Worm (Caenorhabditis elegans) whole organism, late embryonic: ENCODE data around the gene F13C5.2.

Source experiments
- C08G9.2 ChIP-seq: sonication (generic microtip); optimal IDR thresholded peaks from 2 replicates; lab custom pipeline; 2016; ENCODE audit warnings: mild to moderate bottlenecking, missing genetic modification characterization, moderate library complexity, missing compliant biosample characterization
- F13H6.1 ChIP-seq: sonication (generic microtip); optimal IDR thresholded peaks from 2 replicates; lab custom pipeline; 2016; ENCODE audit warnings: missing genetic modification characterization, missing compliant biosample characterization
- K02D7.2 ChIP-seq: sonication (generic microtip); optimal IDR thresholded peaks from 2 replicates; lab custom pipeline; 2017; ENCODE audit warnings: mild to moderate bottlenecking, missing genetic modification characterization, missing compliant biosample characterization
- Y22D7AL.16 ChIP-seq: sonication (generic microtip); optimal IDR thresholded peaks from 2 replicates; lab custom pipeline; 2016; ENCODE audit warnings: missing genetic modification characterization, missing compliant biosample characterization
- ahr-1 ChIP-seq: sonication (generic microtip); optimal IDR thresholded peaks from 2 replicates; lab custom pipeline; 2016; ENCODE audit warnings: missing genetic modification characterization, missing compliant biosample characterization
- ceh-18 ChIP-seq: sonication (generic microtip); optimal IDR thresholded peaks from 2 replicates; lab custom pipeline; 2016; ENCODE audit warnings: missing genetic modification characterization, missing compliant biosample characterization
- ceh-22 ChIP-seq: sonication (generic microtip); optimal IDR thresholded peaks from 2 replicates; lab custom pipeline; 2017; ENCODE audit warnings: missing biosample characterization, missing genetic modification characterization
- ceh-24 ChIP-seq: sonication (generic microtip); optimal IDR thresholded peaks from 2 replicates; lab custom pipeline; 2016; ENCODE audit warnings: mild to moderate bottlenecking, missing genetic modification characterization, missing compliant biosample characterization
- ceh-31 ChIP-seq: sonication (generic microtip); optimal IDR thresholded peaks from 2 replicates; lab custom pipeline; 2016; ENCODE audit warnings: missing genetic modification characterization, missing compliant biosample characterization
- ceh-45 ChIP-seq: fragments of 200-800 bp; sonication (Bioruptor generic); IDR thresholded peaks from 2 replicates; pipeline ENCODE4 v1.3.6; 2022; ENCODE audit warnings: missing genetic modification reagents, missing genetic modification characterization, missing compliant biosample characterization
- ceh-6 ChIP-seq: fragments of 200-800 bp; sonication (Bioruptor generic); optimal IDR thresholded peaks from 2 replicates; lab custom pipeline; 2018; ENCODE audit warnings: mild to moderate bottlenecking, missing genetic modification characterization, missing compliant biosample characterization
- che-1 ChIP-seq: sonication (generic microtip); optimal IDR thresholded peaks from 2 replicates; lab custom pipeline; 2016; ENCODE audit warnings: mild to moderate bottlenecking, missing genetic modification characterization, missing compliant biosample characterization
- dve-1 ChIP-seq: sonication (generic microtip); optimal IDR thresholded peaks from 2 replicates; lab custom pipeline; 2017; ENCODE audit warnings: antibody characterized with exemption, mild to moderate bottlenecking, missing genetic modification characterization, missing compliant biosample characterization
- ets-4 ChIP-seq: sonication (generic microtip); optimal IDR thresholded peaks from 2 replicates; lab custom pipeline; 2016; ENCODE audit warnings: missing genetic modification characterization, missing compliant biosample characterization
- eyg-1 ChIP-seq: sonication (generic microtip); optimal IDR thresholded peaks from 2 replicates; lab custom pipeline; 2016; ENCODE audit warnings: missing genotype, missing genetic modification characterization, missing compliant biosample characterization
- fax-1 ChIP-seq: sonication (generic microtip); optimal IDR thresholded peaks from 2 replicates; lab custom pipeline; 2016; ENCODE audit warnings: missing genotype, missing genetic modification characterization, missing compliant biosample characterization
- fkh-6 ChIP-seq: sonication (generic microtip); optimal IDR thresholded peaks from 2 replicates; lab custom pipeline; 2016; ENCODE audit warnings: missing genetic modification characterization, missing compliant biosample characterization
- gmeb-2 ChIP-seq: sonication (generic microtip); optimal IDR thresholded peaks from 2 replicates; lab custom pipeline; 2016; ENCODE audit warnings: missing genetic modification characterization, inconsistent platforms, missing compliant biosample characterization
- hlh-15 ChIP-seq: sonication (generic microtip); optimal IDR thresholded peaks from 2 replicates; lab custom pipeline; 2016; ENCODE audit warnings: missing genetic modification characterization, missing compliant biosample characterization
- hlh-30 ChIP-seq: sonication (generic microtip); optimal IDR thresholded peaks from 2 replicates; lab custom pipeline; 2017; ENCODE audit warnings: antibody characterized with exemption, missing genetic modification characterization, missing compliant biosample characterization; ENCODE audit not compliant: insufficient read depth
- hlh-6 ChIP-seq: sonication (generic microtip); optimal IDR thresholded peaks from 2 replicates; lab custom pipeline; 2016; ENCODE audit warnings: missing genotype, missing genetic modification characterization, missing compliant biosample characterization
- hlh-8 ChIP-seq: sonication (generic microtip); optimal IDR thresholded peaks from 2 replicates; lab custom pipeline; 2016; ENCODE audit warnings: missing genotype, missing genetic modification characterization, missing compliant biosample characterization
- lim-6 ChIP-seq: sonication (generic microtip); optimal IDR thresholded peaks from 2 replicates; lab custom pipeline; 2016; ENCODE audit warnings: missing genetic modification characterization, missing compliant biosample characterization
- lin-11 ChIP-seq: fragments of 200-800 bp; sonication (Bioruptor generic); optimal IDR thresholded peaks from 2 replicates; lab custom pipeline; 2018; ENCODE audit warnings: mild to moderate bottlenecking, missing genetic modification characterization, missing compliant biosample characterization
- madf-2 ChIP-seq: sonication (generic microtip); optimal IDR thresholded peaks from 2 replicates; lab custom pipeline; 2017; ENCODE audit warnings: missing genetic modification characterization, missing compliant biosample characterization
- mec-3 ChIP-seq: sonication (generic microtip); optimal IDR thresholded peaks from 2 replicates; lab custom pipeline; 2016; ENCODE audit warnings: borderline replicate concordance, missing genetic modification characterization, missing compliant biosample characterization
- nhr-11 ChIP-seq: fragments of 150-350 bp; optimal IDR thresholded peaks from 2 replicates; lab custom pipeline; 2014; ENCODE audit warnings: missing biosample characterization, missing genetic modification characterization
- npax-4 ChIP-seq: sonication (generic microtip); optimal IDR thresholded peaks from 2 replicates; lab custom pipeline; 2016; ENCODE audit warnings: missing genetic modification characterization, missing compliant biosample characterization
- odd-2 ChIP-seq: sonication (generic microtip); optimal IDR thresholded peaks from 2 replicates; lab custom pipeline; 2017; ENCODE audit warnings: antibody characterized with exemption, mild to moderate bottlenecking, missing genetic modification characterization, missing compliant biosample characterization
- pag-3 ChIP-seq: sonication (generic microtip); optimal IDR thresholded peaks from 2 replicates; lab custom pipeline; 2016; ENCODE audit warnings: missing compliant biosample characterization, missing genetic modification characterization, borderline replicate concordance
- pat-9 ChIP-seq: fragments of 200-800 bp; sonication (Bioruptor generic); optimal IDR thresholded peaks from 2 replicates; lab custom pipeline; 2018; ENCODE audit warnings: mild to moderate bottlenecking, missing genetic modification characterization, moderate library complexity, missing compliant biosample characterization
- pax-1 ChIP-seq: fragments of 150-350 bp; optimal IDR thresholded peaks from 2 replicates; lab custom pipeline; 2014; ENCODE audit warnings: missing biosample characterization, missing genetic modification characterization
- pha-2 ChIP-seq: sonication (generic microtip); optimal IDR thresholded peaks from 2 replicates; lab custom pipeline; 2017; ENCODE audit warnings: mild to moderate bottlenecking, missing genetic modification characterization, missing compliant biosample characterization
- ref-2 ChIP-seq: sonication (generic microtip); optimal IDR thresholded peaks from 2 replicates; lab custom pipeline; 2016; ENCODE audit warnings: missing genetic modification characterization, missing compliant biosample characterization
- sdc-2 ChIP-seq: sonication (generic microtip); optimal IDR thresholded peaks from 2 replicates; lab custom pipeline; 2016; ENCODE audit warnings: missing genotype, missing genetic modification characterization, missing compliant biosample characterization
- sox-2 ChIP-seq: fragments of 200-800 bp; sonication (Bioruptor generic); IDR thresholded peaks from 2 replicates; pipeline ENCODE4 v1.3.6; 2022; ENCODE audit warnings: missing genetic modification reagents, missing genetic modification characterization, missing compliant biosample characterization
- sox-4 ChIP-seq: sonication (generic microtip); optimal IDR thresholded peaks from 2 replicates; lab custom pipeline; 2017; ENCODE audit warnings: mild to moderate bottlenecking, missing genetic modification characterization, inconsistent platforms, missing compliant biosample characterization
- syd-9 ChIP-seq: sonication (generic microtip); optimal IDR thresholded peaks from 2 replicates; lab custom pipeline; 2016; ENCODE audit warnings: mild to moderate bottlenecking, missing genetic modification characterization, moderate library complexity, missing compliant biosample characterization
- ttx-3 ChIP-seq: sonication (generic microtip); optimal IDR thresholded peaks from 2 replicates; lab custom pipeline; 2016; ENCODE audit warnings: missing genetic modification reagents, missing genetic modification characterization, missing compliant biosample characterization
- unc-55 ChIP-seq: sonication (generic microtip); optimal IDR thresholded peaks from 2 replicates; lab custom pipeline; 2017; ENCODE audit warnings: missing biosample characterization, missing genetic modification reagents, missing genetic modification characterization
- zip-5 ChIP-seq: sonication (generic microtip); optimal IDR thresholded peaks from 2 replicates; lab custom pipeline; 2016; ENCODE audit warnings: missing genetic modification characterization, missing compliant biosample characterization

Gene F13C5.2

DNA sequence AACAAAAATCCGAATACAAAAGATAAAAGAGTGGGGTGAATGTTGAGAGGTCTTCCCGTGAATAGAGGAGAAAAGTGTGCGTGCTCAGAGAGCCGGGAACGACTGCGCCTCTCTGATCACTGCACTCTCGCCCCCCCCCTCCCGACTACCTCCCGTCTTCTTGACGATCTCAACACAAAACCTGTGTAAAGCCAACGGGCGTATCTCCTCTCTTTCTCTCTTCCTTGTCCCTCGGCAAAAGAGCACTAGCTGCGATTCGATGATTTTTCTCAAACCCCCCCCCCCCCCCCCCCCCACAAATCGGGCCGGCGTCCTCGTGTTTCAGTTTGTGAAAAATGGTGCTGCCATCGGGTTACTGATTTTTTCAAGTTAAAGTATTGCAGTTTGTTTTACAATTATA is 27.9 kb downstream of the F13C5.2 start:
- no peak for TF ChIP-seq ahr-1 (tag; lab: Kevin White, UChicago)
- no peak for TF ChIP-seq sdc-2 (tag; lab: Kevin White, UChicago)
- TF ChIP-seq pat-9 (tag; lab: Kevin White, UChicago) = no peak
- no peak for TF ChIP-seq pag-3 (tag; lab: Kevin White, UChicago)
- TF ChIP-seq lin-11 (tag; lab: Kevin White, UChicago) = no peak
- no peak for TF ChIP-seq ceh-22 (tag; lab: Kevin White, UChicago)
- no peak for TF ChIP-seq sox-4 (tag; lab: Kevin White, UChicago)
- TF ChIP-seq che-1 (tag; lab: Kevin White, UChicago) = no peak
- TF ChIP-seq npax-4 (tag; lab: Kevin White, UChicago) = no peak
- TF ChIP-seq unc-55 (GFP tag; lab: Kevin White, UChicago) = no peak
- TF ChIP-seq ets-4 (tag; lab: Kevin White, UChicago) = no peak
- TF ChIP-seq Y22D7AL.16 (tag; lab: Kevin White, UChicago) = no peak
- no peak for TF ChIP-seq madf-2 (tag; lab: Kevin White, UChicago)
- TF ChIP-seq dve-1 = no peak
- no peak for TF ChIP-seq fax-1
- no peak for TF ChIP-seq ceh-24 (tag; lab: Kevin White, UChicago)
- no peak for TF ChIP-seq ttx-3 (tag; lab: Kevin White, UChicago)
- TF ChIP-seq gmeb-2 (tag; lab: Kevin White, UChicago) = no peak

DNA sequence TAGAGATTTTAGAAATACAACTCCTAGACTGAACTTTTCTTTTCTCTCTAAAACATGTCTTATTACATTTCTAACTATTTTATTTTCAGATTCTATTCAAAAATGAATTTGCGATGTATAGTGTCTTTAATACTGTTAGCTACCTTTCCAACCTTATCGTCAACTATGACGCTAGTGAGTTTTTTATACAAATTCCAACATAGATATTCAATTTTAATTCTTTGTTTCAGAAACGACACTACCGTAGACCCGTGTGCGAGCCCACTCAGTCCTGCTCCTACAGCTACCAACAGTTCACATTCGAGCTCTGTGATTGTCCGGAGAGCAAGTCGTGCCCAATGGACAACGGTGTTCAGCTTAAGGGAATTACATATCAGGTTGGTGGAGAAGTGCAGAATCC is 35.4 kb downstream of the F13C5.2 start, which contains the start of gene M6.4:
M6.4 (plus strand) TSS at position 55 of the 400 bp plus-strand sequence.
- TF ChIP-seq sox-4 (tag; lab: Kevin White, UChicago) = no peak
- no peak for TF ChIP-seq fax-1
- no peak for TF ChIP-seq ets-4 (tag; lab: Kevin White, UChicago)
- TF ChIP-seq hlh-30 (tag; lab: Kevin White, UChicago) = no peak
- TF ChIP-seq C08G9.2 (tag; lab: Kevin White, UChicago) = no peak
- TF ChIP-seq mec-3 = no peak
- TF ChIP-seq F13H6.1 (tag; lab: Kevin White, UChicago) = no peak
- TF ChIP-seq hlh-6 (tag; lab: Kevin White, UChicago) = no peak
- no peak for TF ChIP-seq syd-9 (tag; lab: Kevin White, UChicago)
- TF ChIP-seq che-1 (tag; lab: Kevin White, UChicago) = no peak
- no peak for TF ChIP-seq K02D7.2 (tag; lab: Kevin White, UChicago)
- TF ChIP-seq fkh-6 (tag; lab: Kevin White, UChicago) = no peak
- no peak for TF ChIP-seq lim-6
- TF ChIP-seq ref-2 = no peak
- TF ChIP-seq ceh-18 (tag; lab: Kevin White, UChicago) = no peak
- TF ChIP-seq, all 69 proteins: peak for 0

DNA sequence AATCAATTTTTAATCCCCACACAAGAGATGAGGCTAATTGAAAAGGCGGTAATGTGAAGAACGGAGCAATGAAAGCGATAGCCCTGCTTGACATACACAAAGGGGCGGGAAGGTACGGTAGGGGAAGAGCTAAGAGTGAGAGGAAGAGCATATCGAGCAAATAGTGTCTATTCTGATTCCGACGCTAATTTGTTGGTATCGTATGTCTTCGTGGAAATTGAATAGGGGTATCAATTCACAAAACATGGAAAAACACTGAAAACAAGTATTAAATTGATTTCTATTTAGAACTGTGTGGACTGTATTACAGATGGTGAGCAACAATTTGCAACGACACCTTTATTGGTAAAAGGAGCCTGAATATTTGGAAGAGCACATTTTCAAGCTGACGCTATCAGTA is 43.1 kb downstream of the F13C5.2 start, which contains the start of gene pha-2:
pha-2 (minus strand) TSS at position 101 of the 400 bp plus-strand sequence.
- TF ChIP-seq eyg-1 (tag; lab: Kevin White, UChicago) = no peak
- TF ChIP-seq pax-1 (tag; lab: Kevin White, UChicago) = no peak
- no peak for TF ChIP-seq K02D7.2 (tag; lab: Kevin White, UChicago)
- TF ChIP-seq hlh-8 (tag; lab: Kevin White, UChicago) = no peak
- TF ChIP-seq nhr-11 (tag; lab: Kevin White, UChicago) = no peak
- no peak for TF ChIP-seq gmeb-2 (tag; lab: Kevin White, UChicago)
- TF ChIP-seq lin-11 (tag; lab: Kevin White, UChicago) = no peak
- TF ChIP-seq ceh-45 = no peak
- TF ChIP-seq, all 69 proteins: peak for 0

DNA sequence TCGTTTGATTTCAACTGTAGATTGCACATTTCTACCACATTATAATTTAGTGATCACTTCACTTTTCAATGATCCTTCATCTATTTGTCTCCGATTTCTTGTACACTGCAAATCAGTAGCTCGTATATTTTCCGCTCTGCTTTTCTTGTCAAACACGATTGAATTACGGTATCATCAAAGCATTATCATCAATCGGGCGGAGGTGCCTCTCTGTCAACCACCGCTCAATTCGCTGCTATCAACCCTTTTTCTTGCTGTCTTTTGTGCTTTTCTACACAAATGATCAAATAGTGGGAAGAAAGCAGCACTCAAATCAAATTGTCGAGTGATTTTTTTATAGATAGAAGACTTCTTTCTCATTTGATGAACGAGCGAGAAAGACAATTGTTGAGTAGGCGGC is 43.8 kb downstream of the F13C5.2 start:
- no peak for TF ChIP-seq sox-2 (GFP tag; lab: Robert Waterston, UW)
- no peak for TF ChIP-seq ref-2
- TF ChIP-seq ceh-6 (GFP tag; lab: Kevin White, UChicago) = no peak
- no peak for TF ChIP-seq ceh-45
- TF ChIP-seq ceh-31 (tag; lab: Kevin White, UChicago) = no peak
- TF ChIP-seq ahr-1 (tag; lab: Kevin White, UChicago) = no peak
- TF ChIP-seq ets-4 (tag; lab: Kevin White, UChicago) = no peak
- TF ChIP-seq lim-6 = no peak
- TF ChIP-seq lin-11 (tag; lab: Kevin White, UChicago) = no peak
- TF ChIP-seq npax-4 (tag; lab: Kevin White, UChicago) = no peak
- TF ChIP-seq gmeb-2 (tag; lab: Kevin White, UChicago) = no peak
- no peak for TF ChIP-seq pax-1 (tag; lab: Kevin White, UChicago)
- no peak for TF ChIP-seq unc-55 (GFP tag; lab: Kevin White, UChicago)
- TF ChIP-seq odd-2 (tag; lab: Kevin White, UChicago) = no peak
- TF ChIP-seq hlh-15 (tag; lab: Kevin White, UChicago) = no peak
- no peak for TF ChIP-seq pha-2 (tag; lab: Kevin White, UChicago)
- TF ChIP-seq zip-5 = no peak
- no peak for TF ChIP-seq mec-3
- TF ChIP-seq hlh-30 (tag; lab: Kevin White, UChicago) = no peak
- no peak for TF ChIP-seq fax-1
